Fruit fly (Drosophila melanogaster) whole organism, embryonic: Measurements from ENCODE around the gene Rnf146.

ENCODE experiments used
- Bdp1 ChIP-seq: fragments of 200-800 bp; sonication (Bioruptor generic); optimal IDR thresholded peaks from 3 replicates; lab custom pipeline; 2016; ENCODE audit warnings: missing biosample characterization, missing genetic modification characterization
- C15 ChIP-seq: fragments of 200-800 bp; sonication (Bioruptor generic); IDR thresholded peaks from 3 replicates; pipeline ENCODE4 v1.3.6; 2022; ENCODE audit warnings: missing biosample characterization, missing genetic modification characterization
- CG4282 ChIP-seq: fragments of 200-800 bp; sonication (Bioruptor generic); optimal IDR thresholded peaks from 2 replicates; lab custom pipeline; 2016; ENCODE audit warnings: missing biosample characterization, missing genetic modification characterization
- CG4617 ChIP-seq: fragments of 200-800 bp; sonication (Bioruptor generic); optimal IDR thresholded peaks from 3 replicates; lab custom pipeline; 2016; ENCODE audit warnings: missing biosample characterization, missing genetic modification characterization, borderline replicate concordance
- CG8478 ChIP-seq: fragments of >200 bp; optimal IDR thresholded peaks from 2 replicates; lab custom pipeline; 2018
- Hr78 ChIP-seq, 2 experiments: fragments of 200-800 bp in 1 of 2; fragments of >200 bp in 1 of 2; sonication (Bioruptor generic) in 1 of 2; optimal IDR thresholded peaks; 2 replicates each; lab custom pipeline; 2017 to 2019; ENCODE audit warnings: missing biosample characterization in 2 of 2, missing genetic modification characterization in 2 of 2, mild to moderate bottlenecking in 1 of 2, moderate library complexity in 1 of 2
- Meics ChIP-seq: fragments of 200-800 bp; sonication (Bioruptor generic); optimal IDR thresholded peaks from 2 replicates; lab custom pipeline; 2017; ENCODE audit warnings: missing biosample characterization, mild to moderate bottlenecking, missing genetic modification characterization
- NC2β ChIP-seq: fragments of 200-800 bp; sonication (Bioruptor generic); optimal IDR thresholded peaks from 2 replicates; lab custom pipeline; 2016; ENCODE audit warnings: missing biosample characterization, missing genetic modification characterization
- Ptx1 ChIP-seq: fragments of 200-800 bp; sonication (Bioruptor generic); IDR thresholded peaks from 2 replicates; pipeline ENCODE4 v1.3.6; 2022; ENCODE audit warnings: missing biosample characterization, missing genetic modification characterization
- h ChIP-seq: fragments of >200 bp; optimal IDR thresholded peaks from 2 replicates; lab custom pipeline; 2017
- kah ChIP-seq: fragments of 200-800 bp; sonication (Bioruptor generic); optimal IDR thresholded peaks from 2 replicates; lab custom pipeline; 2018; ENCODE audit warnings: missing biosample characterization, mild to moderate bottlenecking, missing genetic modification characterization
- pnt ChIP-seq: fragments of 200-800 bp; sonication (Bioruptor generic); optimal IDR thresholded peaks from 3 replicates; lab custom pipeline; 2016; ENCODE audit warnings: missing biosample characterization, missing genetic modification characterization
- tll ChIP-seq, 2 experiments: fragments of 200-800 bp in 1 of 2; fragments of >200 bp in 1 of 2; sonication (Bioruptor generic) in 1 of 2; optimal IDR thresholded peaks; 2 replicates each; lab custom pipeline; 2017 to 2019; ENCODE audit warnings: missing biosample characterization in 2 of 2, missing genetic modification characterization in 2 of 2, mild to moderate bottlenecking in 1 of 2, moderate library complexity in 1 of 2
- vfl ChIP-seq: fragments of 200-800 bp; sonication (Bioruptor generic); optimal IDR thresholded peaks from 2 replicates; lab custom pipeline; 2016; ENCODE audit warnings: missing biosample characterization, missing genetic modification characterization

dm6 chr3L:19630701-19631100 is 11.9 kb downstream of the Rnf146 start:
- TF ChIP-seq Hr78 (GFP tag; optimal IDR thresholded peaks at IDR 0.05; lab: Kevin White, UChicago), result no peak
- TF ChIP-seq NC2β (GFP tag; lab: Kevin White, UChicago), result no peak
- no peak for TF ChIP-seq tll (GFP tag; optimal IDR thresholded peaks at IDR 0.05; lab: Kevin White, UChicago)
- TF ChIP-seq Bdp1, result no peak
- TF ChIP-seq CG4282 (GFP tag; lab: Kevin White, UChicago), result no peak
- no peak for TF ChIP-seq pnt
- TF ChIP-seq vfl (GFP tag; lab: Kevin White, UChicago), result no peak
- TF ChIP-seq kah, result no peak
- no peak for TF ChIP-seq Meics (GFP tag; lab: Kevin White, UChicago)
- no peak for TF ChIP-seq CG4617 (GFP tag; lab: Kevin White, UChicago)
- TF ChIP-seq h (lab: Kevin White, UChicago), result no peak
- no peak for TF ChIP-seq CG8478
- TF ChIP-seq C15, result no peak
- 0 out of 2 replicates have a peak, but pooled peaks have one; percentile 7 for TF ChIP-seq Ptx1 (GFP tag; lab: Robert Waterston, UW)
